Fruit fly (Drosophila melanogaster) whole organism: ENCODE results near the gene Cmpk.

Experiments used
- CG8478 ChIP-seq: fragments of >200 bp; optimal IDR thresholded peaks from 2 replicates; lab custom pipeline; 2018; ENCODE audit warnings: inconsistent platforms
- psq ChIP-seq: fragments of >200 bp; optimal IDR thresholded peaks from 2 replicates; lab custom pipeline; 2017

- TF ChIP-seq psq (lab: Kevin White, UChicago), result no peak
- TF ChIP-seq CG8478 (lab: Kevin White, UChicago), result no peak
These were observed 46.2 kb downstream of the Cmpk start for dm6 chr3R:26008892-26009539.
